Worm (Caenorhabditis elegans) whole organism, L1 larva: ENCODE results near the gene srsx-13.

Source experiments
- aha-1 ChIP-seq: fragments of 150-350 bp; optimal IDR thresholded peaks from 2 replicates; lab custom pipeline; 2014; ENCODE audit warnings: missing biosample characterization, missing genetic modification characterization
- alr-1 ChIP-seq: fragments of 200-800 bp; sonication (Bioruptor generic); optimal IDR thresholded peaks from 2 replicates; lab custom pipeline; 2018; ENCODE audit warnings: borderline replicate concordance, mild to moderate bottlenecking, missing genetic modification characterization, missing compliant biosample characterization
- blmp-1 ChIP-seq: fragments of 150-350 bp; optimal IDR thresholded peaks from 2 replicates; lab custom pipeline; 2014; ENCODE audit warnings: missing biosample characterization, missing genetic modification characterization
- ceh-63 ChIP-seq: fragments of 200-800 bp; sonication (Bioruptor generic); optimal IDR thresholded peaks from 2 replicates; lab custom pipeline; 2018; ENCODE audit warnings: mild to moderate bottlenecking, missing genetic modification characterization, missing compliant biosample characterization
- ceh-82 ChIP-seq, 3 experiments: fragments of 150-350 bp in 1 of 3; sonication (generic microtip) in 2 of 3; optimal IDR thresholded peaks; 2 replicates each; lab custom pipeline; 2014 to 2017; ENCODE audit warnings: missing biosample characterization in 3 of 3, missing genetic modification characterization in 3 of 3
- ceh-88 ChIP-seq: fragments of 200-800 bp; sonication (Bioruptor generic); IDR thresholded peaks from 2 replicates; pipeline ENCODE4 v1.3.6; 2022; ENCODE audit warnings: missing genetic modification characterization, missing compliant biosample characterization
- ces-1 ChIP-seq: fragments of 150-350 bp; optimal IDR thresholded peaks from 2 replicates; lab custom pipeline; 2014; ENCODE audit warnings: missing biosample characterization, missing genetic modification reagents, missing genetic modification characterization
- dpl-1 ChIP-seq, 3 experiments: fragments of 150-350 bp in 2 of 3; sonication (generic microtip) in 1 of 3; optimal IDR thresholded peaks; 2 replicates each; lab custom pipeline; 2014 to 2017; ENCODE audit warnings: missing biosample characterization in 3 of 3, missing genetic modification characterization in 3 of 3, missing genetic modification reagents in 3 of 3
- dsc-1 ChIP-seq: sonication (generic microtip); optimal IDR thresholded peaks from 2 replicates; lab custom pipeline; 2016; ENCODE audit warnings: mild to moderate bottlenecking, missing genetic modification characterization, missing compliant biosample characterization
- efl-1 ChIP-seq, 4 experiments: fragments of 150-350 bp; optimal IDR thresholded peaks in 3 of 4; peaks in 1 of 4; 1 replicate in 1 of 4; 2 replicates in 3 of 4; lab custom pipeline; 2014; ENCODE audit warnings: missing biosample characterization in 2 of 4, missing genetic modification characterization in 2 of 4, missing genetic modification reagents in 2 of 4
- efl-3 ChIP-seq: fragments of 200-800 bp; sonication (Bioruptor generic); optimal IDR thresholded peaks from 2 replicates; lab custom pipeline; 2018; ENCODE audit warnings: mild to moderate bottlenecking, missing genetic modification characterization, missing compliant biosample characterization
- elt-2 ChIP-seq: sonication (generic microtip); optimal IDR thresholded peaks from 2 replicates; lab custom pipeline; 2016; ENCODE audit warnings: missing genetic modification characterization, mild to moderate bottlenecking, inconsistent platforms, missing compliant biosample characterization, missing genetic modification reagents
- elt-3 ChIP-seq, 6 experiments: fragments of 150-350 bp in 1 of 6; sonication (generic microtip); optimal IDR thresholded peaks; 2 replicates each; lab custom pipeline; 2017 to 2018; ENCODE audit warnings: missing biosample characterization in 6 of 6, missing genetic modification characterization in 6 of 6, inconsistent platforms in 1 of 6
- hlh-4 ChIP-seq: sonication (generic microtip); optimal IDR thresholded peaks from 2 replicates; lab custom pipeline; 2016; ENCODE audit warnings: mild to moderate bottlenecking, missing genetic modification characterization, missing compliant biosample characterization
- hpl-2 ChIP-seq: fragments of 150-350 bp; optimal IDR thresholded peaks from 2 replicates; lab custom pipeline; 2014; ENCODE audit warnings: missing biosample characterization, missing genetic modification reagents, missing genetic modification characterization
- irx-1 ChIP-seq: sonication (generic microtip); optimal IDR thresholded peaks from 2 replicates; lab custom pipeline; 2016; ENCODE audit warnings: missing genetic modification characterization, missing compliant biosample characterization
- jun-1 ChIP-seq: fragments of 150-350 bp; optimal IDR thresholded peaks from 2 replicates; lab custom pipeline; 2014; ENCODE audit warnings: missing biosample characterization, missing genetic modification reagents, missing genetic modification characterization
- lin-14 ChIP-seq: fragments of 200-800 bp; sonication (Bioruptor generic); optimal IDR thresholded peaks from 2 replicates; lab custom pipeline; 2018; ENCODE audit warnings: mild to moderate bottlenecking, missing genetic modification characterization, moderate library complexity, missing compliant biosample characterization
- lin-35 ChIP-seq, 2 experiments: fragments of 150-350 bp; optimal IDR thresholded peaks; 2 replicates each; lab custom pipeline; 2014; ENCODE audit warnings: missing biosample characterization in 2 of 2, missing genetic modification characterization in 2 of 2, missing genetic modification reagents in 2 of 2
- lsy-2 ChIP-seq, 2 experiments: fragments of 150-350 bp; optimal IDR thresholded peaks; 2 replicates each; lab custom pipeline; 2014; ENCODE audit warnings: missing biosample characterization in 2 of 2, missing genetic modification characterization in 2 of 2
- mab-9 ChIP-seq: fragments of 200-800 bp; sonication (Bioruptor generic); IDR thresholded peaks from 2 replicates; pipeline ENCODE4 v1.3.6; 2022; ENCODE audit warnings: missing genetic modification reagents, missing genetic modification characterization, missing compliant biosample characterization
- mdl-1 ChIP-seq, 2 experiments: fragments of 150-350 bp; optimal IDR thresholded peaks; 2 replicates each; lab custom pipeline; 2014 to 2017; ENCODE audit warnings: missing biosample characterization in 2 of 2, missing genetic modification characterization in 2 of 2, inconsistent platforms in 1 of 2
- nhr-19 ChIP-seq: fragments of 200-800 bp; sonication (Bioruptor generic); conservative IDR thresholded peaks from 2 replicates; pipeline ENCODE4 v1.3.6; 2022; ENCODE audit warnings: missing genetic modification characterization, missing compliant biosample characterization
- nhr-20 ChIP-seq: sonication (generic microtip); optimal IDR thresholded peaks from 2 replicates; lab custom pipeline; 2016; ENCODE audit warnings: mild to moderate bottlenecking, missing genetic modification characterization, missing compliant biosample characterization
- nhr-237 ChIP-seq: fragments of 150-350 bp; optimal IDR thresholded peaks from 2 replicates; lab custom pipeline; 2014; ENCODE audit warnings: missing biosample characterization, missing genetic modification characterization
- nhr-47 ChIP-seq: sonication (generic microtip); optimal IDR thresholded peaks from 2 replicates; lab custom pipeline; 2016; ENCODE audit warnings: mild to moderate bottlenecking, missing genetic modification characterization, moderate library complexity, missing compliant biosample characterization
- nhr-71 ChIP-seq: sonication (generic microtip); optimal IDR thresholded peaks from 2 replicates; lab custom pipeline; 2016; ENCODE audit warnings: mild to moderate bottlenecking, missing genetic modification characterization, moderate library complexity, missing compliant biosample characterization
- nhr-76 ChIP-seq: sonication (generic microtip); optimal IDR thresholded peaks from 2 replicates; lab custom pipeline; 2017; ENCODE audit warnings: missing biosample characterization, missing genetic modification characterization
- nhr-85 ChIP-seq: sonication (generic microtip); peaks from one replicate; lab custom pipeline; 2016; ENCODE audit warnings: missing genetic modification characterization, inconsistent platforms, missing compliant biosample characterization
- nhr-90 ChIP-seq: sonication (generic microtip); optimal IDR thresholded peaks from 2 replicates; lab custom pipeline; 2016; ENCODE audit warnings: mild to moderate bottlenecking, missing genetic modification characterization, missing compliant biosample characterization; ENCODE audit not compliant: poor library complexity
- pag-3 ChIP-seq: sonication (generic microtip); optimal IDR thresholded peaks from 2 replicates; lab custom pipeline; 2017; ENCODE audit warnings: missing genetic modification characterization, mild to moderate bottlenecking, missing compliant biosample characterization, antibody characterized with exemption, borderline replicate concordance; ENCODE audit not compliant: insufficient read depth
- pax-3 ChIP-seq: fragments of 200-800 bp; sonication (Bioruptor generic); optimal IDR thresholded peaks from 2 replicates; lab custom pipeline; 2018; ENCODE audit warnings: mild to moderate bottlenecking, missing genetic modification characterization, moderate library complexity, missing compliant biosample characterization
- pqm-1 ChIP-seq: sonication (generic microtip); optimal IDR thresholded peaks from 3 replicates; lab custom pipeline; 2017; ENCODE audit warnings: missing biosample characterization, missing genetic modification characterization
- rnt-1 ChIP-seq: sonication (generic microtip); optimal IDR thresholded peaks from 2 replicates; lab custom pipeline; 2016; ENCODE audit warnings: mild to moderate bottlenecking, missing genetic modification characterization, moderate library complexity, missing compliant biosample characterization
- skn-1 ChIP-seq: fragments of 150-350 bp; optimal IDR thresholded peaks from 2 replicates; lab custom pipeline; 2014; ENCODE audit warnings: missing biosample characterization, missing genetic modification characterization
- snu-23 ChIP-seq: sonication (generic microtip); optimal IDR thresholded peaks from 2 replicates; lab custom pipeline; 2016; ENCODE audit warnings: missing genetic modification characterization, missing compliant biosample characterization
- sox-4 ChIP-seq: sonication (generic microtip); optimal IDR thresholded peaks from 2 replicates; lab custom pipeline; 2016; ENCODE audit warnings: missing genetic modification characterization, missing compliant biosample characterization
- sptf-1 ChIP-seq: fragments of 150-350 bp; optimal IDR thresholded peaks from 2 replicates; lab custom pipeline; 2014; ENCODE audit warnings: missing biosample characterization, missing genetic modification characterization
- sup-37 ChIP-seq: fragments of 200-800 bp; sonication (Bioruptor generic); optimal IDR thresholded peaks from 2 replicates; lab custom pipeline; 2018; ENCODE audit warnings: mild to moderate bottlenecking, missing genetic modification characterization, missing compliant biosample characterization
- tbx-2 ChIP-seq: sonication (generic microtip); optimal IDR thresholded peaks from 2 replicates; lab custom pipeline; 2016; ENCODE audit warnings: missing genetic modification characterization, missing compliant biosample characterization
- unc-30 ChIP-seq: sonication (generic microtip); optimal IDR thresholded peaks from 2 replicates; lab custom pipeline; 2017; ENCODE audit warnings: missing biosample characterization, missing genetic modification characterization
- unc-98 ChIP-seq: fragments of 200-800 bp; sonication (Bioruptor generic); IDR thresholded peaks from 2 replicates; pipeline ENCODE4 v1.3.6; 2022; ENCODE audit warnings: missing genetic modification characterization, missing compliant biosample characterization
- vab-15 ChIP-seq: sonication (generic microtip); optimal IDR thresholded peaks from 2 replicates; lab custom pipeline; 2017; ENCODE audit warnings: missing genotype, mild to moderate bottlenecking, missing genetic modification characterization, missing compliant biosample characterization
- zag-1 ChIP-seq: fragments of 150-350 bp; optimal IDR thresholded peaks from 2 replicates; lab custom pipeline; 2014; ENCODE audit warnings: missing biosample characterization, missing genetic modification characterization
- ztf-11 ChIP-seq, 2 experiments: sonication (generic microtip); optimal IDR thresholded peaks; 2 replicates each; lab custom pipeline; 2016 to 2017; ENCODE audit warnings: missing genetic modification characterization in 2 of 2, missing biosample characterization in 1 of 2, missing compliant biosample characterization in 1 of 2
- ztf-4 ChIP-seq: fragments of 150-350 bp; optimal IDR thresholded peaks from 2 replicates; lab custom pipeline; 2014; ENCODE audit warnings: missing biosample characterization, missing genetic modification characterization

srsx-13 gene

DNA sequence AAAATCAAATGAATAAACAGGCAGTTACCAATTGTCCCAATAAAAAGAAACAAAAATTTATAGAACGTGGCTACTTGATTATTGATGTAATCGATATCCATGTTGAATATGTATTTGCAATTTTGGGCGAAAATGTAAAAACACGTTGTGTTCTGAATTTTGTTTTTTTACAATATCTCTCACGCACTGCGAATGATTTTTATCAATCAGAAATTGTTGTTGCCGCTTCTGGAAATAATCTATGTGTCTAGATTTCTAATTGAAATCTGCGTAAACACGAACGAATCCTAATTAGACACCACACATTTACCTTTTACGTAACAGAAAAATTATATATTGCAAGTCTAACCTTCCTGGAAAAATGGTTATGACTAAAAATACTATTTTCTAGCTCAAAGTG, at the start of gene srsx-13:
Gene srsx-13 (minus strand): TSS at position 101 of the 400 bp plus-strand sequence.
- TF ChIP-seq irx-1 (no peak), ztf-11 (tag; optimal IDR thresholded peaks at IDR 0.05; lab: Kevin White, UChicago) (no peak), rnt-1 (no peak), ztf-4 (tag; lab: Kevin White, UChicago) (no peak), mab-9 (GFP tag; lab: Robert Waterston, UW) (no peak), jun-1 (tag; lab: Kevin White, UChicago) (no peak), zag-1 (tag; lab: Kevin White, UChicago) (no peak), alr-1 (tag; lab: Kevin White, UChicago) (no peak), nhr-85 (tag; lab: Kevin White, UChicago) (no peak), sox-4 (no peak), nhr-90 (no peak), sptf-1 (tag; lab: Kevin White, UChicago) (no peak), nhr-71 (tag; lab: Kevin White, UChicago) (no peak), unc-30 (tag; lab: Kevin White, UChicago) (no peak), sup-37 (GFP tag; lab: Kevin White, UChicago) (no peak), nhr-19 (GFP tag; lab: Robert Waterston, UW) (no peak), dsc-1 (no peak)

- peak; percentile 58 for TF ChIP-seq snu-23
- no peak for TF ChIP-seq ceh-82 (tag; optimal IDR thresholded peaks at IDR 0.05; lab: Kevin White, UChicago)
- TF ChIP-seq nhr-71 (tag; lab: Kevin White, UChicago) = peak; percentile 57
- TF ChIP-seq mab-9 (GFP tag; lab: Robert Waterston, UW) = no peak
- TF ChIP-seq nhr-20 (tag; lab: Kevin White, UChicago) = peak; percentile 42
- TF ChIP-seq nhr-237 (tag; lab: Kevin White, UChicago) = no peak
- TF ChIP-seq ceh-88 = no peak
- TF ChIP-seq sptf-1 (tag; lab: Kevin White, UChicago) = no peak
- peak; percentile 7 for TF ChIP-seq tbx-2
- TF ChIP-seq jun-1 (tag; lab: Kevin White, UChicago) = no peak
- no peak for TF ChIP-seq alr-1 (tag; lab: Kevin White, UChicago)
- peak; percentile 50 for TF ChIP-seq rnt-1
- TF ChIP-seq nhr-85 (tag; lab: Kevin White, UChicago) = peak; percentile 88
- TF ChIP-seq lin-14 = peak; percentile 69
- peak in 2 of 3 experiments; percentile 14 to 27 for TF ChIP-seq dpl-1 (GFP tag; optimal IDR thresholded peaks at IDR 0.05; lab: Kevin White, UChicago)
- TF ChIP-seq efl-1 (optimal IDR thresholded peaks at IDR 0.05; lab: Kevin White, UChicago) = peak; percentile 4 to 16
- no peak for TF ChIP-seq efl-1 (GFP tag; optimal IDR thresholded peaks at IDR 0.05 in 1 of 2; lab: Kevin White, UChicago)
- peak in 1 of 2 experiments; percentile 41 for TF ChIP-seq lin-35 (GFP tag; optimal IDR thresholded peaks at IDR 0.05; lab: Kevin White, UChicago)
- no peak for TF ChIP-seq pax-3
- peak in 1 of 6 experiments; percentile 42 for TF ChIP-seq elt-3 (tag; optimal IDR thresholded peaks at IDR 0.05; lab: Kevin White, UChicago)
- no peak for TF ChIP-seq nhr-76 (tag; lab: Kevin White, UChicago)
- peak in 1 of 2 experiments; percentile 86 for TF ChIP-seq mdl-1 (tag; optimal IDR thresholded peaks at IDR 0.05; lab: Kevin White, UChicago)
- TF ChIP-seq blmp-1 (tag; lab: Kevin White, UChicago) = peak; percentile 29
- TF ChIP-seq pag-3 (tag; lab: Kevin White, UChicago) = no peak
- TF ChIP-seq, all 84 proteins: peak for 13
Observed at ce11 chrV:5032176-5032575, 49.2 kb upstream of the srsx-13 start.

DNA sequence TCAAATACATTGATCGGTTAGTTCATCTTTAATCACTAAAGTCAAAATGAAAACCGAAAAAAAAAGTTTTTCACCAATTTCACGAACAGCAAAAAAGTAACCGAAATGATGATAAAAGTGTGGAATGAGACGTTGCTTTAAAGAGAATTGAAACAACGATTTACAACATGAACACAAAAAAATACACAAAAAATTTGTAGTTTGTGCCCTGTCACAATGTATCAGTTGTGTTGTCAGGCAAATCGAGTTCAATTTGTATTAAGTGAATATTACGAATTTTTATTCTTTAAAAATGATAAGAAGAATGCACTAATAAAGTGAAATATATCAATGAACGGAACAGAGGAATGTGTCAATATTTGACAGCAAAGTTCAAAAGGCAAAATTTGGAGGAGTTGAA, 48.8 kb upstream of the srsx-13 start:
- TF ChIP-seq nhr-85 (tag; lab: Kevin White, UChicago) = no peak
- TF ChIP-seq ces-1 (GFP tag; lab: Kevin White, UChicago) = no peak
- peak; percentile 3 for TF ChIP-seq skn-1 (tag; lab: Kevin White, UChicago)

DNA sequence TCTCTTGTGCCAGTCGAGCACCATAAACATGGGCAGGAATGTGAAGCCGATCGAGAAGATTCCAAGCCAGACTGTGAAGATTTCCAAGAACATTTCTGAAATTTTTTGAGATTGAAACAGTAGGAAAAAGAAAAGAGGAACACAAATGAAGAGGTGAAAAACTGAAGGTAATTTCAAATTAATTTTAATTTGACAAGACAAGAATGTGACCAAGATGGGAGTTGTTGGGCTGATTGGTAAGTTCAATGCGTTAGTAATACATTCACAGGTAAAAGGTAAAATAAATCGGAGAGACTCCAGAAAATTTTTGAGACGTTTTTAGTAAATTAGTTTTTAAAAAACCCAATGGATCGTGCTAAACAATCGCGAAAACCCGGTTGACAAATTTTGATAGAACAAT, 47.7 kb upstream of the srsx-13 start, which contains the start of gene swt-7:
Gene swt-7 (minus strand): TSS at position 101 of the 400 bp plus-strand sequence.
- no peak for TF ChIP-seq ztf-11 (tag; optimal IDR thresholded peaks at IDR 0.05; lab: Kevin White, UChicago)
- TF ChIP-seq mab-9 (GFP tag; lab: Robert Waterston, UW) = no peak
- no peak for TF ChIP-seq ceh-63 (GFP tag; lab: Kevin White, UChicago)
- no peak for TF ChIP-seq unc-98 (GFP tag; lab: Robert Waterston, UW)
- TF ChIP-seq nhr-71 (tag; lab: Kevin White, UChicago) = no peak
- no peak for TF ChIP-seq hpl-2 (GFP tag; lab: Kevin White, UChicago)
- no peak for TF ChIP-seq hlh-4 (tag; lab: Kevin White, UChicago)
- no peak for TF ChIP-seq pax-3
- TF ChIP-seq mdl-1 (tag; optimal IDR thresholded peaks at IDR 0.05; lab: Kevin White, UChicago) = no peak
- no peak for TF ChIP-seq pqm-1 (tag; lab: Kevin White, UChicago)
- TF ChIP-seq vab-15 (tag; lab: Kevin White, UChicago) = no peak
- TF ChIP-seq nhr-47 (tag; lab: Kevin White, UChicago) = no peak
- no peak for TF ChIP-seq aha-1 (tag; lab: Kevin White, UChicago)
- TF ChIP-seq nhr-76 (tag; lab: Kevin White, UChicago) = no peak
- TF ChIP-seq elt-2 (tag; lab: Kevin White, UChicago) = no peak
- TF ChIP-seq efl-3 (GFP tag; lab: Kevin White, UChicago) = no peak
- TF ChIP-seq dsc-1 = no peak
- no peak for TF ChIP-seq lsy-2 (tag; optimal IDR thresholded peaks at IDR 0.05; lab: Kevin White, UChicago)
